Fruit fly (Drosophila melanogaster): ENCODE measurements around the gene Prosbeta2R2.

Prosbeta2R2 gene

dm6 chr3R:5223135-5223534 lies 3.8 kb upstream of the Prosbeta2R2 start, which contains the start of gene CG2604:
Gene CG2604, minus strand, starts transcription at chr3R:5223365.
- TF ChIP-seq h (optimal IDR thresholded peaks at IDR 0.05) (no peak), Myc (optimal IDR thresholded peaks at IDR 0.05) (no peak), insv (optimal IDR thresholded peaks at IDR 0.05) (no peak), Sin3A (optimal IDR thresholded peaks at IDR 0.05) (no peak), psq (optimal IDR thresholded peaks at IDR 0.05) (no peak), ttk (optimal IDR thresholded peaks at IDR 0.05) (no peak)

- TF ChIP-seq h (optimal IDR thresholded peaks at IDR 0.05) (no peak), Sin3A (optimal IDR thresholded peaks at IDR 0.05) (no peak), insv (optimal IDR thresholded peaks at IDR 0.05) (no peak), ttk (optimal IDR thresholded peaks at IDR 0.05) (no peak), psq (optimal IDR thresholded peaks at IDR 0.05) (no peak), Myc (optimal IDR thresholded peaks at IDR 0.05) (no peak)
These were observed 2.0 kb downstream of the Prosbeta2R2 start, which contains the start of gene cno for dm6 chr3R:5217278-5217714. Gene cno, minus strand, starts transcription at chr3R:5217456.

dm6 chr3R:5216308-5216765 lies 3.0 kb downstream of the Prosbeta2R2 start:
- no peak for TF ChIP-seq psq (optimal IDR thresholded peaks at IDR 0.05)
- no peak for TF ChIP-seq ttk (optimal IDR thresholded peaks at IDR 0.05)
- TF ChIP-seq Myc (optimal IDR thresholded peaks at IDR 0.05), result no peak
- no peak for TF ChIP-seq Sin3A (optimal IDR thresholded peaks at IDR 0.05)
- TF ChIP-seq h (optimal IDR thresholded peaks at IDR 0.05), result no peak

DNA sequence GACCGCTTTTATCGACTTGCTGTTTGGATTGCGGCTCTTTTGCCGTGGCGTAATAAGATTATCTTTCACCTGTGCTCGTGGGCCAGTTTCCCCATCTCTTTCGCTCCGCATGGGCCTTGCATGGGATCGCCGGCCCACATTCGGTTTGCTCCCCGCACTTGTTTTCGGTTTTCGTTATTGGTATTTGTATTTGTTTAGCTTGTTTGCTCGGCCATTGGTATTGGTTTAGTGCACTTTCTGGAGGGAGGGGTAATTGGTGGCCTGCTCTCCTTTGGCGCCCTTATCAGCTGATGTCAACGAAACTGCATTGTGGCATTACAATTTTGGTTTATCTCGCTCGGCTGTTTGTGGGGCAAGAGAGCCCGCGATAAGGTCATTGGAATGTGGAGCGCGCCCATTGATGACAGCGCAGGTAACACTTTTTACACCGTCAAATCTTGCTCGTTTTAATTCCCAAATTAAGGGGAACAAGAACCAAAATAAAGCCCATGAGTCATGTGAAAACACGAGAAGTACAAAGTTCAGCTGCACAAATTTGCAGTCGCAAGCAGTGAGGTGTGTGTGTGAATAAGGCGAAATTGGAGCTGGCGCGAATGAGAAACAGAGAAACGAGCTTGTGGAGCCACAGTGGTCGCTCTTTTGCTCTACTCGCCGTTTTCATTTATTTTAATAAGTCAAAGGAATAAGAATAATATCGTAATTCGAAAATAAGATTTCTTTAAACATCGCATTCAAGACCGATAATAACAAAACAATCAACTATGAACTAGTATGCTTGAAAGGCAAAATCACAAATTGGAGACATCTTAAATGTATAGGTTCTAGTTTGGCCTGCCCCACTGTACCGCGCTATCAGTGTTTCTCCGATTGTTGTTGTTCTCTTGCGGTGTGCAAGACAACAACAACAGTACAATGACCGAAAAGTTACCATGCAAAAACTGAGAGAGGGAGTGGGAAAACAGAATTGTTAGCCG lies 3.7 kb downstream of the Prosbeta2R2 start:
- no peak for TF ChIP-seq h (optimal IDR thresholded peaks at IDR 0.05)

- TF ChIP-seq h (optimal IDR thresholded peaks at IDR 0.05) (no peak), ttk (optimal IDR thresholded peaks at IDR 0.05) (no peak), psq (optimal IDR thresholded peaks at IDR 0.05) (no peak), Myc (optimal IDR thresholded peaks at IDR 0.05) (no peak), Sin3A (optimal IDR thresholded peaks at IDR 0.05) (no peak), insv (optimal IDR thresholded peaks at IDR 0.05) (no peak)
These were observed 5.0 kb downstream of the Prosbeta2R2 start for dm6 chr3R:5214162-5214916.

- TF ChIP-seq Sin3A (optimal IDR thresholded peaks at IDR 0.05) (no peak), insv (optimal IDR thresholded peaks at IDR 0.05) (no peak), ttk (optimal IDR thresholded peaks at IDR 0.05) (no peak), h (optimal IDR thresholded peaks at IDR 0.05) (no peak), Myc (optimal IDR thresholded peaks at IDR 0.05) (no peak), psq (optimal IDR thresholded peaks at IDR 0.05) (no peak)
These were observed 6.0 kb downstream of the Prosbeta2R2 start for dm6 chr3R:5213309-5213708.

DNA sequence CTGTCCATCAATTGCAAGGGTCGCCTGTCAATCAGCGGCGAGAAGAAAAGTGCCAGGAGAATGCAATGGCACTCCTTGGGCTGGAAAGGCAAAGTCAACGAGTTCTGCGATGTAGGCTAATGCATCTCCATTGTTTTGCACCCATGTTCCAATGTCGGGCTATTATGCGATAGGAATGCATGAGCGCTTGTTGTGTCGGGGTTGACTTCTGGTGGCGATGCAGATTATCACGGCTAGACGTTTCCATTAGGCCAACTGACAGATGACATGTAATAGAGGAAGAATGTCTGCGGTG lies 6.6 kb downstream of the Prosbeta2R2 start:
- no peak for TF ChIP-seq Myc (optimal IDR thresholded peaks at IDR 0.05)
- TF ChIP-seq h (optimal IDR thresholded peaks at IDR 0.05), result no peak
- TF ChIP-seq ttk (optimal IDR thresholded peaks at IDR 0.05), result no peak
- TF ChIP-seq psq (optimal IDR thresholded peaks at IDR 0.05), result no peak
- TF ChIP-seq Sin3A (optimal IDR thresholded peaks at IDR 0.05), result no peak
- TF ChIP-seq insv (optimal IDR thresholded peaks at IDR 0.05), result no peak

DNA sequence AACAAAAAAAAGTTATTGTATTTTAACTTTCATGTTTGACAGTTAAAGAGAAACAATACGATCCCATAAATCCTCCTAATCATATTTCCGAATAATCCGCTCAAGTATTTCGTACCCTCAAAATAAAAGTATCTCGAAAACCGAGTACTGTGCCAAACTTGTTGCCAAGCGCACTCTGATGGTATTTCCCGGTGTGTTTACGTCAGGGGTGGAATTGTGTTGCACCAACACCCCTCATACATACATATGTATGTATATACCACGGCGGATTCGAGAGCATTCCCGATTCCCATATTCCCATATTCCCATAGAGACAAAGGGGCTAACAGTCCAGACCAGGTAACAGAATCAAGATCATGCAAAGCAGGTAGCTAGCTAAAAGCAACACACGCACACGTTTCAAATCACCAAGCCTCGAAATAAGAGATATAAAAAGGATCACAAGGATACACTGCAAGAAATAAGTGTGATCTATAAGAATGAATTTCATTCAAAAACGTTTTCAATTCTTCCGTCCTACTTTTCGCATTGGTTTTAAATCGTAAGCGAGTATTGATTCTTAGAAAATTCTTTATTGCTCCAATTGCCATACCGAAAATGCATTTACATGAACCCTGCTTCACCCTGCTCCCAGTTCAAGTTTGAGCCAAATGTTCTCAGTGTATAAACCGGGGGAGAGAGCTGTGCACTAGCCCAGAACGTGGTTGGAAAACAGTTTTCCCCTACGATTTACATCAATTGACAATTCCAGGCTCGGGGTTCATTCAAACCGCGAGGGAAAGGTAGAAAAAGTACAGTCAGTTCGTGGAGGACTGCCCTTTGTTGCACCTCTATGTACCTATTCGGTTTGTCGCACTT lies 7.2 kb downstream of the Prosbeta2R2 start:
- TF ChIP-seq ttk (optimal IDR thresholded peaks at IDR 0.05), result no peak
- TF ChIP-seq h (optimal IDR thresholded peaks at IDR 0.05), result no peak
- TF ChIP-seq psq (optimal IDR thresholded peaks at IDR 0.05), result no peak
- TF ChIP-seq Sin3A (optimal IDR thresholded peaks at IDR 0.05), result no peak
- TF ChIP-seq insv (optimal IDR thresholded peaks at IDR 0.05), result no peak
- TF ChIP-seq Myc (optimal IDR thresholded peaks at IDR 0.05), result no peak

dm6 chr3R:5211401-5211800 lies 7.9 kb downstream of the Prosbeta2R2 start:
- TF ChIP-seq h (optimal IDR thresholded peaks at IDR 0.05), result no peak
- TF ChIP-seq psq (optimal IDR thresholded peaks at IDR 0.05), result no peak
- no peak for TF ChIP-seq insv (optimal IDR thresholded peaks at IDR 0.05)
- TF ChIP-seq ttk (optimal IDR thresholded peaks at IDR 0.05), result no peak
- no peak for TF ChIP-seq Myc (optimal IDR thresholded peaks at IDR 0.05)
- TF ChIP-seq Sin3A (optimal IDR thresholded peaks at IDR 0.05), result no peak

DNA sequence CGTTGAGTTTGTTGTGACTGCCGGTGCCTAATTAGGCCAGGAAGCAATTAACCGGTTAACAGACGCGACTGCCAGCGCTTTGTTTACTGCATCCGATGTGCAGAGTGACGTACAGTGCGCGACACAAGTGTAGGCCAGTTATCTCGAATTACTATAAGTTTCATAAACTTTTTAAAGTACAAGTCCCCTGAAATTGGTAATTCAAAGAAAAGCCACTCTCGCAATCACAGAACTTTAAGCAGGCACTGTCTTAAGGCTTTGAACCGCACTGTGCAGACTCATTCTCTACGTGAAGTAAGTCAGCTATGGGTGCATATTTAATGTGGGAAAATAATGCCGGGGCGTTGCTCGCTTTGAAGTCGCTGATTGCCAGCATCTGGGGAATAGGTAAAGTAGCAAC lies 9.8 kb downstream of the Prosbeta2R2 start:
- TF ChIP-seq Sin3A (optimal IDR thresholded peaks at IDR 0.05) (no peak), Myc (optimal IDR thresholded peaks at IDR 0.05) (no peak), ttk (optimal IDR thresholded peaks at IDR 0.05) (no peak), h (optimal IDR thresholded peaks at IDR 0.05) (no peak)

DNA sequence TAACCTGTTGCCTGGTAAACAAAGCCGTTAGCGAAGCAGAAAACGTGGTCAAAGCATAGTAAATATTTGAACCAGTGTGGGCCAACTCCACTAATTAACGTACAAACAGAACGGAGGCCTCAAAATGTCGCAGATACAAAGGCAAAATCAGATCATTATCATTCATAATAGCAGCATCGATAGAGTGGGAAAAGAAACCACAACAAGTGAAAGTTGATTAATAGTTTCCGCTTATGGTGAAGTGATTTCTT lies 11.3 kb downstream of the Prosbeta2R2 start:
- no peak for TF ChIP-seq Myc (optimal IDR thresholded peaks at IDR 0.05)
- no peak for TF ChIP-seq h (optimal IDR thresholded peaks at IDR 0.05)
- TF ChIP-seq psq (optimal IDR thresholded peaks at IDR 0.05), result no peak
- TF ChIP-seq insv (optimal IDR thresholded peaks at IDR 0.05), result no peak
- TF ChIP-seq ttk (optimal IDR thresholded peaks at IDR 0.05), result no peak
- no peak for TF ChIP-seq Sin3A (optimal IDR thresholded peaks at IDR 0.05)

Measured in Kc167 (cell line).